Worm (Caenorhabditis elegans): ENCODE data around the gene C05B5.5.

Gene C05B5.5

DNA sequence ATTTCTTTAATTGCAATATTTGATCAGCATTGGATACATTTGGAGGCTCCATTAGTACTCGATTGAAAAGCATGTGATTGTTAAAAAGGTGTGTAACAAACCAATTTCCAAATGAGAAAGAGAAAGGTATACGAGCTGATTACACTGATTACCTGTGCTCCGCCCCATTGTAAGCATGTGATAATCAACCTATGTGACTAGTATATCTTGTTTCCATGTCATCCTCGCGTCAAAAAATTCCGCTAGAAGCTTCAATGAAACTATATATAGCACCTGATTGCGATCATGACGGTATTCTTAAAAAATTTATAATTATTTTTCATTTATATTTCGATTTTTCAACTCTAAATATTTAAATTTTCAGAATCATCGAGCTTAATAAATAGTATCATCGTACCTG lies 29.4 kb downstream of the C05B5.5 start, which contains the start of gene M04D8.4:
TSS of gene M04D8.4 (minus strand) at position 101 of the 400 bp plus-strand sequence.
- TF ChIP-seq sea-2 (GFP tag; IDR thresholded peaks at IDR 0.05) = no peak
- no peak for TF ChIP-seq T07F8.4 (tag; optimal IDR thresholded peaks at IDR 0.05)
- no peak for TF ChIP-seq nhr-90 (tag; optimal IDR thresholded peaks at IDR 0.05)
- no peak for TF ChIP-seq F22D6.2 (tag; optimal IDR thresholded peaks at IDR 0.05)
- TF ChIP-seq akir-1 (GFP tag; optimal IDR thresholded peaks at IDR 0.05) = no peak
- no peak for TF ChIP-seq ceh-91 (GFP tag; IDR thresholded peaks at IDR 0.05)
- no peak for TF ChIP-seq ccch-3 (GFP tag; optimal IDR thresholded peaks at IDR 0.05)
- TF ChIP-seq attf-5 (GFP tag; optimal IDR thresholded peaks at IDR 0.05) = no peak
- TF ChIP-seq attf-6 (GFP tag; IDR thresholded peaks at IDR 0.05) = no peak

DNA sequence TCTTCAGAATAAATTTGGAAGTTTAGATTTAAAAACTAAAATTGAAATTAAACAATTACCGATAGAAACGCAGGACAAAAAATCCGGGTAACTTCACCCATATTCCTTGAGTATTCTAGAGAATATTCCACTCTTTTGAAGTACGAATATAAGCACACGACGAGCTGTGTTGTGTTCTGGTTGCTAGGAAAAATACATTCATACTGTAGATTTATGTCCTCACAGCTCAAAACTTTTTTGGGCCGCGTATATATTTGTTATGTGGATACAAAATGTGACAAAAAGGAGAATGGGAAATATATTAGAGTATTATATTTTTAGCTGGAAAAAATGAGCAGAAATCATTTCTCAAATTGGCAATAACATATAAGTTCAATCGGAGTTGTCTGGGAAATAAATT lies 32.1 kb downstream of the C05B5.5 start, which contains the start of gene M04D8.5:
TSS of gene M04D8.5 (minus strand) at position 101 of the 400 bp plus-strand sequence.
- TF ChIP-seq sea-2 (GFP tag; IDR thresholded peaks at IDR 0.05) (no peak), lin-40 (tag; optimal IDR thresholded peaks at IDR 0.05) (no peak), tbx-9 (tag; optimal IDR thresholded peaks at IDR 0.05; ENCODE audit: borderline replicate concordance) (no peak), repo-1 (tag; optimal IDR thresholded peaks at IDR 0.05) (no peak), hmg-1.2 (GFP tag; IDR thresholded peaks at IDR 0.05) (no peak), nhr-80 (tag; optimal IDR thresholded peaks at IDR 0.05) (no peak), bed-1 (GFP tag; IDR thresholded peaks at IDR 0.05) (no peak), xnd-1 (tag; optimal IDR thresholded peaks at IDR 0.05) (no peak), F39B2.1 (GFP tag; IDR thresholded peaks at IDR 0.05) (no peak), attf-6 (GFP tag; IDR thresholded peaks at IDR 0.05) (no peak), ZK185.1 (tag; optimal IDR thresholded peaks at IDR 0.05; ENCODE audit: poor library complexity, severe bottlenecking) (no peak), rpc-1 (optimal IDR thresholded peaks at IDR 0.05) (no peak), rpc-1 (tag; optimal IDR thresholded peaks at IDR 0.05) (no peak), egl-44 (GFP tag; IDR thresholded peaks at IDR 0.05) (no peak), ceh-27 (GFP tag; optimal IDR thresholded peaks at IDR 0.05) (no peak), Y79H2A.3 (GFP tag; conservative IDR thresholded peaks at IDR 0.05) (no peak), C06A6.2 (GFP tag; conservative IDR thresholded peaks at IDR 0.05) (no peak)

DNA sequence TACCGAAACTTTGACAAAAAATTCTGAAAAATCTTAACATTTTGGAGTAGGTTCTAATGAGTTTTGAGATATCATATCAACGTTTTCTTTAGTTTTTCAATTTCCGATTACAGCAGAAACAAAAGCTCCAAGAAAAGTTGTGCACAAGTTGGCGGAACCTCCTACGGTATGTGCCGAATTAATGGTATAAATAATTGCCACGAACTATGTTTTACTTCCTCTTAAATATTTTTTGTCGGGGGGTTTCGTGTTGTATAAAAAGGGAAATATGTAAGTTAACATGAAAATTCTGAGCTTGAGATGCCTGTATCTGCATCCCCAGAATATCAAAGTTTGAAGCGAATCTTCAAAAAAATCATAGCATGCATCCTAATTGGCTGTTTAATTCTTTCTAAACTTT lies 32.7 kb downstream of the C05B5.5 start, which contains the start of gene M04D8.8:
TSS of gene M04D8.8 (plus strand) at position 301 of the 400 bp plus-strand sequence.
- TF ChIP-seq aptf-3 (GFP tag; IDR thresholded peaks at IDR 0.05) (no peak), atf-7 (tag; optimal IDR thresholded peaks at IDR 0.05) (no peak)

- TF ChIP-seq nfyb-1 (GFP tag; IDR thresholded peaks at IDR 0.05) = no peak
- TF ChIP-seq attf-5 (GFP tag; optimal IDR thresholded peaks at IDR 0.05) = no peak
- no peak for TF ChIP-seq zfh-2 (GFP tag; conservative IDR thresholded peaks at IDR 0.05)
- TF ChIP-seq hrde-1 (tag; optimal IDR thresholded peaks at IDR 0.05; ENCODE audit: borderline replicate concordance) = no peak
- TF ChIP-seq hmg-1.2 (GFP tag; IDR thresholded peaks at IDR 0.05) = no peak
- no peak for TF ChIP-seq mcd-1 (GFP tag; IDR thresholded peaks at IDR 0.05)
Observed at ce11 chrIII:10035783-10036182, 34.6 kb downstream of the C05B5.5 start, which contains the start of gene xbx-3. Gene xbx-3 (plus strand): TSS chrIII:10035945.

ce11 chrIII:10037150-10037549 lies 36.0 kb downstream of the C05B5.5 start, which contains the start of gene M04D8.7:
Gene M04D8.7 (plus strand): TSS chrIII:10037450.
- TF ChIP-seq nhr-27 (tag; optimal IDR thresholded peaks at IDR 0.05) (no peak), pbrm-1 (GFP tag; IDR thresholded peaks at IDR 0.05) (no peak), lag-1 (GFP tag; IDR thresholded peaks at IDR 0.05) (no peak), unc-62 (GFP tag; optimal IDR thresholded peaks at IDR 0.05) (no peak), D2030.7 (GFP tag; IDR thresholded peaks at IDR 0.05) (no peak)
